Worm (Caenorhabditis elegans): ENCODE measurements around the gene irld-60.

DNA sequence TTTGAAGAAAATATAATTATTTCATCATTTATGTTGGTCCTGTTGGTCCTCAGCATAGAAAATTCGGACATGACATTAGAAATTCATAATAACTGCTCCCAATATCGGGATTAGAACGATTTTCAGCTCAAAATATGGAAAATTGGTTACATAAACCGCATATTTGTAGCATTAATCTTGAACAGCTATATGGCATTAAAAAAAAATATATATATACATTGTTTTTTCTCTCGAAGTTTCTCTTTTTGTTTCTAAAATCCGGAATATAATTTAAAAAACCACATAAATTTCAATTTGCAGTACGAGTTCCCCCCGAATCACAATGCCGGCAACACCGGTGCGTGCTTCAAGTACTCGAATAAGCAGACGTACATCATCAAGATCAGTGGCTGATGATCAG is 36.5 kb downstream of the irld-60 start, which contains the start of gene ssl-1:
- TF ChIP-seq ztf-11 (tag; optimal IDR thresholded peaks at IDR 0.05) (no peak), lin-13 (GFP tag; optimal IDR thresholded peaks at IDR 0.05) (no peak), mdl-1 (tag; optimal IDR thresholded peaks at IDR 0.05) (no peak), nhr-6 (tag; optimal IDR thresholded peaks at IDR 0.05) (no peak), zag-1 (tag; optimal IDR thresholded peaks at IDR 0.05) (no peak), aly-2 (tag; optimal IDR thresholded peaks at IDR 0.05) (no peak), nhr-11 (tag; optimal IDR thresholded peaks at IDR 0.05) (no peak)

All from whole organism, L2 larva.